Worm (Caenorhabditis elegans) whole organism, young adult: Measurements from ENCODE around the gene rab-14.
A peak's percentile ranks its signal among the peaks of the same experiment; 100 is the strongest.

Experiments used
- B0261.1 ChIP-seq: sonication (generic microtip); optimal IDR thresholded peaks from 2 replicates; lab custom pipeline; 2016; ENCODE audit warnings: mild to moderate bottlenecking, missing genetic modification characterization, moderate library complexity, missing compliant biosample characterization
- F10E7.11 ChIP-seq: sonication (generic microtip); optimal IDR thresholded peaks from 2 replicates; lab custom pipeline; 2017; ENCODE audit warnings: mild to moderate bottlenecking, missing genetic modification characterization, moderate library complexity, missing compliant biosample characterization
- F49E8.2 ChIP-seq: sonication (generic microtip); optimal IDR thresholded peaks from 3 replicates; lab custom pipeline; 2017; ENCODE audit warnings: missing genetic modification characterization, mild to moderate bottlenecking, missing compliant biosample characterization, antibody characterized with exemption, moderate library complexity; ENCODE audit not compliant: insufficient read depth
- F57A8.1 ChIP-seq: fragments of 200-800 bp; sonication (Bioruptor generic); optimal IDR thresholded peaks from 2 replicates; lab custom pipeline; 2018; ENCODE audit warnings: mild to moderate bottlenecking, missing genetic modification characterization, moderate library complexity, missing compliant biosample characterization
- F57C9.4 ChIP-seq: sonication (generic microtip); optimal IDR thresholded peaks from 2 replicates; lab custom pipeline; 2017; ENCODE audit warnings: mild to moderate bottlenecking, missing genetic modification characterization, missing compliant biosample characterization
- K11D2.4 ChIP-seq: fragments of 200-800 bp; sonication (Bioruptor generic); IDR thresholded peaks from 2 replicates; pipeline ENCODE4 v1.3.6; 2022; ENCODE audit warnings: missing genetic modification reagents, missing genetic modification characterization, missing compliant biosample characterization
- K12H6.12 ChIP-seq: fragments of 200-800 bp; sonication (Bioruptor generic); optimal IDR thresholded peaks from 2 replicates; lab custom pipeline; 2018; ENCODE audit warnings: mild to moderate bottlenecking, missing genetic modification characterization, missing compliant biosample characterization
- Y53F4B.3 ChIP-seq: fragments of 200-800 bp; sonication (Bioruptor generic); IDR thresholded peaks from 2 replicates; pipeline ENCODE4 v1.3.6; 2022; ENCODE audit warnings: missing genetic modification reagents, missing genetic modification characterization, missing compliant biosample characterization
- Y53G8AR.9 ChIP-seq: fragments of 200-800 bp; sonication (Bioruptor generic); conservative IDR thresholded peaks from 2 replicates; pipeline ENCODE4 v1.3.6; 2022; ENCODE audit warnings: missing genetic modification reagents, missing genetic modification characterization, missing compliant biosample characterization
- Y67H2A.10 ChIP-seq: fragments of 200-800 bp; sonication (Bioruptor generic); conservative IDR thresholded peaks from 2 replicates; pipeline ENCODE4 v1.3.6; 2022; ENCODE audit warnings: missing genetic modification reagents, missing genetic modification characterization, missing compliant biosample characterization
- ZK185.1 ChIP-seq: sonication (generic microtip); optimal IDR thresholded peaks from 2 replicates; lab custom pipeline; 2016; ENCODE audit warnings: mild to moderate bottlenecking, missing genetic modification characterization, missing compliant biosample characterization; ENCODE audit not compliant: poor library complexity, severe bottlenecking
- akir-1 ChIP-seq: fragments of 200-800 bp; sonication (Bioruptor generic); optimal IDR thresholded peaks from 2 replicates; lab custom pipeline; 2018; ENCODE audit warnings: mild to moderate bottlenecking, missing genetic modification characterization, moderate library complexity, missing compliant biosample characterization
- aptf-2 ChIP-seq: fragments of 200-800 bp; sonication (Bioruptor generic); conservative IDR thresholded peaks from 2 replicates; pipeline ENCODE4 v1.3.6; 2022; ENCODE audit warnings: missing genetic modification reagents, missing genetic modification characterization, missing compliant biosample characterization
- atf-7 ChIP-seq: sonication (generic microtip); optimal IDR thresholded peaks from 2 replicates; lab custom pipeline; 2017; ENCODE audit warnings: mild to moderate bottlenecking, missing genetic modification characterization, missing compliant biosample characterization
- attf-3 ChIP-seq: fragments of 200-800 bp; sonication (Bioruptor generic); conservative IDR thresholded peaks from 2 replicates; pipeline ENCODE4 v1.3.6; 2022; ENCODE audit warnings: missing genetic modification reagents, missing genetic modification characterization, missing compliant biosample characterization
- bed-2 ChIP-seq: fragments of 200-800 bp; sonication (Bioruptor generic); IDR thresholded peaks from 2 replicates; pipeline ENCODE4 v1.3.6; 2022; ENCODE audit warnings: missing genetic modification reagents, missing genetic modification characterization, missing compliant biosample characterization
- cebp-1 ChIP-seq, 2 experiments: fragments of 200-800 bp in 1 of 2; sonication (Bioruptor generic) in 1 of 2; sonication (generic microtip) in 1 of 2; IDR thresholded peaks in 1 of 2; optimal IDR thresholded peaks in 1 of 2; 2 replicates each; pipeline versions ENCODE4 v1.3.6 to Lab custom; 2017 to 2022; ENCODE audit warnings: missing compliant biosample characterization in 2 of 2, missing genetic modification characterization in 2 of 2, mild to moderate bottlenecking in 1 of 2, missing genetic modification reagents in 1 of 2, moderate library complexity in 1 of 2
- ceh-100 ChIP-seq: fragments of 200-800 bp; sonication (Bioruptor generic); IDR thresholded peaks from 2 replicates; pipeline ENCODE4 v1.3.6; 2022; ENCODE audit warnings: missing genetic modification reagents, missing genetic modification characterization, missing compliant biosample characterization
- dox-1 ChIP-seq: fragments of 200-800 bp; sonication (Bioruptor generic); IDR thresholded peaks from 2 replicates; pipeline ENCODE4 v1.3.6; 2022; ENCODE audit warnings: missing genetic modification reagents, missing genetic modification characterization, missing compliant biosample characterization
- egl-44 ChIP-seq: fragments of 200-800 bp; sonication (Bioruptor generic); IDR thresholded peaks from 2 replicates; pipeline ENCODE4 v1.3.6; 2022; ENCODE audit warnings: missing genetic modification reagents, missing genetic modification characterization, missing compliant biosample characterization
- egrh-3 ChIP-seq: fragments of 200-800 bp; sonication (Bioruptor generic); IDR thresholded peaks from 2 replicates; pipeline ENCODE4 v1.3.6; 2022; ENCODE audit warnings: missing genetic modification reagents, missing genetic modification characterization, missing compliant biosample characterization
- ekl-4 ChIP-seq: fragments of 200-800 bp; sonication (Bioruptor generic); IDR thresholded peaks from 2 replicates; pipeline ENCODE4 v1.3.6; 2022; ENCODE audit warnings: missing genetic modification reagents, missing genetic modification characterization, missing compliant biosample characterization
- fkh-3 ChIP-seq: sonication (generic microtip); optimal IDR thresholded peaks from 2 replicates; lab custom pipeline; 2016; ENCODE audit warnings: mild to moderate bottlenecking, missing genetic modification characterization, missing compliant biosample characterization
- gei-17 ChIP-seq: fragments of 200-800 bp; sonication (Bioruptor generic); optimal IDR thresholded peaks from 2 replicates; lab custom pipeline; 2018; ENCODE audit warnings: mild to moderate bottlenecking, missing genetic modification characterization, missing compliant biosample characterization
- hlh-26 ChIP-seq: fragments of 200-800 bp; sonication (Bioruptor generic); conservative IDR thresholded peaks from 2 replicates; pipeline ENCODE4 v1.3.6; 2022; ENCODE audit warnings: missing genetic modification reagents, missing genetic modification characterization, missing compliant biosample characterization
- hmg-20 ChIP-seq: fragments of 200-800 bp; sonication (Bioruptor generic); IDR thresholded peaks from 2 replicates; pipeline ENCODE4 v1.3.6; 2022; ENCODE audit warnings: missing genetic modification reagents, missing genetic modification characterization, missing compliant biosample characterization
- hsf-1 ChIP-seq: fragments of 200-800 bp; sonication (Bioruptor generic); IDR thresholded peaks from 2 replicates; pipeline ENCODE4 v1.3.6; 2022; ENCODE audit warnings: missing genetic modification reagents, missing genetic modification characterization, missing compliant biosample characterization
- let-607 ChIP-seq, 2 experiments: fragments of 200-800 bp in 1 of 2; sonication (Bioruptor generic) in 1 of 2; sonication (generic microtip) in 1 of 2; optimal IDR thresholded peaks; 2 replicates each; lab custom pipeline; 2016 to 2018; ENCODE audit warnings: mild to moderate bottlenecking in 2 of 2, missing compliant biosample characterization in 2 of 2, missing genetic modification characterization in 2 of 2, moderate library complexity in 2 of 2, missing genotype in 1 of 2
- lin-35 ChIP-seq, 3 experiments: fragments of 150-350 bp in 2 of 3; sonication (generic microtip) in 1 of 3; optimal IDR thresholded peaks; 2 replicates each; lab custom pipeline; 2014 to 2018; ENCODE audit warnings: missing biosample characterization in 3 of 3, missing genetic modification characterization in 3 of 3, missing genetic modification reagents in 3 of 3
- nfyb-1 ChIP-seq: fragments of 200-800 bp; sonication (Bioruptor generic); IDR thresholded peaks from 2 replicates; pipeline ENCODE4 v1.3.6; 2022; ENCODE audit warnings: missing genetic modification reagents, missing genetic modification characterization, missing compliant biosample characterization
- nhr-80 ChIP-seq: sonication (generic microtip); optimal IDR thresholded peaks from 2 replicates; lab custom pipeline; 2016; ENCODE audit warnings: missing genetic modification characterization, missing compliant biosample characterization
- nhr-90 ChIP-seq: sonication (generic microtip); optimal IDR thresholded peaks from 2 replicates; lab custom pipeline; 2016; ENCODE audit warnings: missing genotype, mild to moderate bottlenecking, missing genetic modification characterization, missing compliant biosample characterization
- somi-1 ChIP-seq: fragments of 200-800 bp; sonication (Bioruptor generic); optimal IDR thresholded peaks from 2 replicates; lab custom pipeline; 2018; ENCODE audit warnings: mild to moderate bottlenecking, missing genetic modification characterization, missing compliant biosample characterization
- tbx-9 ChIP-seq: sonication (generic microtip); optimal IDR thresholded peaks from 2 replicates; lab custom pipeline; 2016; ENCODE audit warnings: borderline replicate concordance, missing genetic modification characterization, inconsistent platforms, missing compliant biosample characterization
- zfh-2 ChIP-seq: fragments of 200-800 bp; sonication (Bioruptor generic); conservative IDR thresholded peaks from 2 replicates; pipeline ENCODE4 v1.3.6; 2022; ENCODE audit warnings: missing genetic modification reagents, missing genetic modification characterization, missing compliant biosample characterization
- ztf-28 ChIP-seq: fragments of 200-800 bp; sonication (Bioruptor generic); IDR thresholded peaks from 2 replicates; pipeline ENCODE4 v1.3.6; 2022; ENCODE audit warnings: missing genetic modification reagents, missing genetic modification characterization, missing compliant biosample characterization

rab-14 gene

DNA sequence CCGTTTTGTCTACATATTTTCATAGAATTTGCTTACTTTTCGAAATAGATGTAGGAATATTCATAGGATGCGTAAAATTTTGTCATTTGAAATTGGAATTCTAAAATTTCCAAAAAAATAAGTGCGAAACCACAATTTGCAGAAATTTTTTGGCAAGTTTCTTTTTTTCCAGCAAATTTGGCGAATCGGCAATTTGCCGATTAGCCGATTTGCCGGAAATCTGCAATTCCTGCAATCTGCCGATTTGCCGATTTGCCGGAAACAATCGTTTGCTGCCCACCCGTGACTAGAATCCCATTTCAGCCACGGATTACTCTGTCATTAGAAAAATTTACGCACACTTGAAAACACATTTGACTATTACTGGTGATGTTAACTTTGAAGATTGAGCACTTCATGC lies 2.2 kb downstream of the rab-14 start (continued):
- TF ChIP-seq atf-7 (tag; lab: Kevin White, UChicago) (no peak), hmg-20 (no peak), Y53G8AR.9 (GFP tag; lab: Robert Waterston, UW) (0 out of 2 replicates have a peak, but pooled peaks have one; percentile 25), bed-2 (no peak), hlh-26 (no peak), dox-1 (GFP tag; lab: Robert Waterston, UW) (no peak), akir-1 (GFP tag; lab: Kevin White, UChicago) (no peak), nfyb-1 (GFP tag; lab: Robert Waterston, UW) (peak; percentile 56; the same call in 1 of the 2 replicates), B0261.1 (tag; lab: Kevin White, UChicago) (no peak), ekl-4 (0 out of 2 replicates have a peak, but pooled peaks have one; percentile 44)
- TF ChIP-seq, all 124 proteins: peak for 6

DNA sequence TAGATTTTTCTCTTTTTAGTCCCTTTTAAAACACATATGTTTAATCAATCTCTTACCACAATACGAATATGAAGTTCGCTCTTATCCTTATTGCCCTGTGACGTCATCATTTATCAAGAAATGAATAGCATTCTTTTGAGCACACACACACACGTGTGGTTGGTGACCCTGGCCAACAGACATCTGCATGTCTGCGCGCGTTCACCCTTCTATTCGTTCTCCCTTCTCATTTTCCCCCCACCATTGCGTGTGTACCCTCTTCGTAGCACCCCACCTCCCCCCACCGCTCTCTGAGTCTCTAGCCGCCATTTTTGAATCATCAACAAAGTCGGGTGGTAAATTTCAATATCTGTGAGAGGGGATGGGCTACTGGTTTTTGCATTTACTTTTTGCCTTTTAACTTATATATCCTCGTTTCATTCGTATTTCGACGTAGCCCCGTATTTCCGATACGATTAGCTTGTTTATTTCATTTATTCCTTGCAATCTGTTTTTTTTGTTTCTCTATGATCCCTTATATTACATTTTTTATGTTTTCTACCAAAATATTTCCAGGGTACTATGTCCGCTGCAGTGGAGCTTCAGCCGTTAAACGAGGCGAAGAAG lies 5.8 kb downstream of the rab-14 start, which contains the start of gene ent-2:
ent-2 (plus strand) TSS at position 556 of the 606 bp plus-strand sequence.
- TF ChIP-seq F57A8.1 (GFP tag; lab: Kevin White, UChicago) (no peak), hsf-1 (GFP tag; lab: Robert Waterston, UW) (no peak), Y53F4B.3 (GFP tag; lab: Robert Waterston, UW) (no peak), K11D2.4 (GFP tag; lab: Robert Waterston, UW) (0 out of 2 replicates have a peak, but pooled peaks have one; percentile 31), zfh-2 (GFP tag; lab: Robert Waterston, UW) (peak; percentile 45; the same call in 1 of the 2 replicates), atf-7 (tag; lab: Kevin White, UChicago) (peak; percentile 28), K12H6.12 (tag; lab: Kevin White, UChicago) (peak; percentile 24), egrh-3 (GFP tag; lab: Robert Waterston, UW) (0 out of 2 replicates have a peak, but pooled peaks have one; percentile 20)

DNA sequence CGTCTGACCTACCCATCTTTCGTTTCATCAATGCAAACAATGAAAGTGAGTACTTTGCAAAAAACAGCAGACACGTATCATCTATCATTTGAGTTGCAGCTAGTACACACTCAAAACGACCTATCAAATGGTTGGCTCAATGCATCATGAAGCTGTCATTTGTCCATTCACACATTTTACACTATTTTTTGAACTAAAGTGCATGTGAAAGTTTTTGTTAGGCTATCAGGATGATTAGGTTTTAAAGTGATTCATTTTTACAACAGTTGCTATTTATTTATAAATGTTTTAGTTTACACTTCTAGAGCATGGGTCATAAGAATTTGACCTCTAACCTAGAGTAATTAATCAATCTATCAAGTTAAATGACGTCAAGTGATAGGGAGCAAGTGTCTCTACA lies 6.5 kb downstream of the rab-14 start:
- TF ChIP-seq egl-44: no peak
- peak in 1 of 2 experiments; percentile 50 for TF ChIP-seq let-607 (tag; optimal IDR thresholded peaks at IDR 0.05; lab: Kevin White, UChicago)

DNA sequence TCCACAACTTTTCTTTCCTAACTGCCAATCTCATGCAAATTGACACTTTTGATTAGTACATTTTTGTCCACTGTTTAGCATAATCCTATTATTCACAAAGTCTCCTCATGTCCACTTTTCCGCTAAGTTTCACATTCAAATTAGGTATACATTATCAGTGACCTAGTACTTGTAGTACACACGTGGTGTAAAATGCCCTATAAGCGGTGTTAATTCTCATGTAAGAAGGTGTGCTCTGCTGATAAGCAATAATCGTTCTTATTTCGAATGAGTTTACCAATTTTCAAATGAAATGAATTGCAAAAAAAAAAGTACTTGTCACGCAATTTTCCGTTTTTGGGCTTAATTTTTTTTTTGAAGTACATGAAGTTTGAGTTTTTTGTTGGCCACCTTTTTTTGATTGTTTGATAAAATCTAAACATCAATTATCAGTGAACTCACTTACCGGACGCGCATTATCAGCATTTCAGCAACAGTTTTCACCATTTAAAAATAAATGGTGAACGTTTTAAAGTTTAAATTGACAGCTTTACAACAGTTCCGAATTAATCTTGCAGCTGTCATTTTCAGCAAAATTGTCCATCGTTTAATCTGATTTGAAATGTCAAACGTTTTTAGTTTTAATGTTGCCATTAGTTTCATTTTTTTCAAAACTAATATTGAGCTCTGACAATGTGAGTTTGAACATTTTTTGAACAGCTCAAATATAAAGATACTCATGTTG lies 7.6 kb downstream of the rab-14 start:
- TF ChIP-seq nhr-80 (tag; lab: Kevin White, UChicago) (peak; percentile 81), cebp-1 (GFP tag; IDR thresholded peaks at IDR 0.05; lab: Robert Waterston, UW) (peak; percentile 20; the same call in 1 of the 2 replicates), cebp-1 (tag; optimal IDR thresholded peaks at IDR 0.05; lab: Kevin White, UChicago) (no peak), fkh-3 (tag; lab: Kevin White, UChicago) (no peak), let-607 (tag; optimal IDR thresholded peaks at IDR 0.05; lab: Kevin White, UChicago) (peak; percentile 61 to 70)

DNA sequence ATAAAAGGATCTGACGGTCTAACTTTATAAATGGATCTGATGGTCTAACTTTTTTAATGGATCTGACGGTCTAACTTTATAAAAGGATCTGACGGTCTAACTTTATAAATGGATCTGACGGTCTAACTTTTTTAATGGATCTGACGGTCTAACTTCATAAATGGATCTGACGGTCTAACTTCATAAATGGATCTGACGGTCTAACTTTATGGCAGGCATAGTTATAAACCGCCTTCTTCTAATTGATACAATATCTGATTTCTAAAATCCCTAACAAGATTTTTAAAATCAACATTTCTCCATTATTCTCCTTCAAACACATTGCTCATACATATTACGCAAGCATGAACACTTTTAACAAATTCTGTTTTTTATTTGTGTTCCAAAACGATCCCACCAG lies 9.4 kb downstream of the rab-14 start, which contains the start of gene K09A9.8:
K09A9.8 (minus strand) TSS at position 101 of the 400 bp plus-strand sequence.
- TF ChIP-seq aptf-2 (GFP tag; lab: Robert Waterston, UW) (no peak), tbx-9 (no peak), nhr-90 (tag; lab: Kevin White, UChicago) (no peak), hlh-26 (no peak), lin-35 (GFP tag; optimal IDR thresholded peaks at IDR 0.05; lab: Kevin White, UChicago) (no peak), Y67H2A.10 (no peak), gei-17 (GFP tag; lab: Kevin White, UChicago) (no peak), attf-3 (GFP tag; lab: Robert Waterston, UW) (no peak), somi-1 (GFP tag; lab: Kevin White, UChicago) (no peak), F57C9.4 (no peak), ZK185.1 (tag; lab: Kevin White, UChicago) (no peak), K12H6.12 (tag; lab: Kevin White, UChicago) (no peak), F49E8.2 (no peak), F10E7.11 (tag; lab: Kevin White, UChicago) (no peak), ztf-28 (GFP tag; lab: Robert Waterston, UW) (no peak), ceh-100 (GFP tag; lab: Robert Waterston, UW) (no peak), ekl-4 (no peak)
